Worm (Caenorhabditis elegans) whole organism, mixed stage, embryonic: ENCODE results near the gene dhc-3.

ENCODE experiments used
- M03D4.4 ChIP-seq: sonication (generic microtip); optimal IDR thresholded peaks from 2 replicates; lab custom pipeline; 2017; ENCODE audit warnings: mild to moderate bottlenecking, missing genetic modification characterization, missing compliant biosample characterization
- bed-3 ChIP-seq: fragments of 200-800 bp; sonication (Bioruptor generic); optimal IDR thresholded peaks from 3 replicates; lab custom pipeline; 2018; ENCODE audit warnings: mild to moderate bottlenecking, missing genetic modification characterization, moderate library complexity, missing compliant biosample characterization
- blmp-1 ChIP-seq: fragments of 150-350 bp; optimal IDR thresholded peaks from 2 replicates; lab custom pipeline; 2014; ENCODE audit warnings: missing biosample characterization, missing genetic modification characterization
- ceh-43 ChIP-seq: fragments of 200-800 bp; sonication (Bioruptor generic); optimal IDR thresholded peaks from 2 replicates; lab custom pipeline; 2018; ENCODE audit warnings: mild to moderate bottlenecking, missing genetic modification characterization, moderate library complexity, missing compliant biosample characterization
- ceh-83 ChIP-seq: fragments of 200-800 bp; sonication (Bioruptor generic); optimal IDR thresholded peaks from 2 replicates; lab custom pipeline; 2018; ENCODE audit warnings: mild to moderate bottlenecking, missing genetic modification characterization, missing compliant biosample characterization
- ces-1 ChIP-seq: fragments of 150-350 bp; optimal IDR thresholded peaks from 2 replicates; lab custom pipeline; 2014; ENCODE audit warnings: missing biosample characterization, missing genetic modification reagents, missing genetic modification characterization
- cnd-1 ChIP-seq: fragments of 200-800 bp; sonication (Bioruptor generic); optimal IDR thresholded peaks from 2 replicates; lab custom pipeline; 2018; ENCODE audit warnings: mild to moderate bottlenecking, missing genetic modification characterization, missing compliant biosample characterization
- drap-1 ChIP-seq: fragments of 200-800 bp; sonication (Bioruptor generic); optimal IDR thresholded peaks from 3 replicates; lab custom pipeline; 2018; ENCODE audit warnings: mild to moderate bottlenecking, missing genetic modification characterization, missing compliant biosample characterization
- elt-1 ChIP-seq: sonication (generic microtip); optimal IDR thresholded peaks from 2 replicates; lab custom pipeline; 2017; ENCODE audit warnings: missing genetic modification characterization, mild to moderate bottlenecking, missing compliant biosample characterization, antibody characterized with exemption, moderate library complexity, borderline replicate concordance; ENCODE audit not compliant: insufficient read depth
- elt-3 ChIP-seq: fragments of 150-350 bp; optimal IDR thresholded peaks from 2 replicates; lab custom pipeline; 2014; ENCODE audit warnings: missing biosample characterization, missing genetic modification characterization
- flh-1 ChIP-seq: fragments of 200-800 bp; sonication (Bioruptor generic); optimal IDR thresholded peaks from 2 replicates; lab custom pipeline; 2018; ENCODE audit warnings: mild to moderate bottlenecking, missing genetic modification characterization, moderate library complexity, missing compliant biosample characterization
- ham-2 ChIP-seq: fragments of 200-800 bp; sonication (Bioruptor generic); optimal IDR thresholded peaks from 2 replicates; lab custom pipeline; 2018; ENCODE audit warnings: mild to moderate bottlenecking, missing genetic modification characterization, missing compliant biosample characterization
- hlh-1 ChIP-seq: fragments of 150-350 bp; optimal IDR thresholded peaks from 2 replicates; lab custom pipeline; 2014; ENCODE audit warnings: missing biosample characterization, missing genetic modification reagents, missing genetic modification characterization
- lin-13 ChIP-seq: fragments of 150-350 bp; optimal IDR thresholded peaks from 2 replicates; lab custom pipeline; 2014; ENCODE audit warnings: missing biosample characterization, missing genetic modification characterization
- lin-32 ChIP-seq: fragments of 200-800 bp; sonication (Bioruptor generic); optimal IDR thresholded peaks from 2 replicates; lab custom pipeline; 2018; ENCODE audit warnings: mild to moderate bottlenecking, missing genetic modification characterization, missing compliant biosample characterization
- lsy-2 ChIP-seq: fragments of 150-350 bp; optimal IDR thresholded peaks from 2 replicates; lab custom pipeline; 2014; ENCODE audit warnings: missing biosample characterization, missing genetic modification characterization
- mab-5 ChIP-seq: fragments of 150-350 bp; optimal IDR thresholded peaks from 2 replicates; lab custom pipeline; 2014; ENCODE audit warnings: missing biosample characterization, missing genetic modification characterization
- mep-1 ChIP-seq: fragments of 150-350 bp; optimal IDR thresholded peaks from 2 replicates; lab custom pipeline; 2017; ENCODE audit warnings: missing biosample characterization, missing genetic modification reagents, missing genetic modification characterization, inconsistent platforms
- mls-2 ChIP-seq: sonication (generic microtip); optimal IDR thresholded peaks from 2 replicates; lab custom pipeline; 2016; ENCODE audit warnings: mild to moderate bottlenecking, missing genetic modification characterization, moderate library complexity, missing compliant biosample characterization
- nhr-12 ChIP-seq: fragments of 150-350 bp; optimal IDR thresholded peaks from 2 replicates; lab custom pipeline; 2014; ENCODE audit warnings: missing biosample characterization, missing genetic modification characterization
- nhr-2 ChIP-seq: fragments of 150-350 bp; optimal IDR thresholded peaks from 2 replicates; lab custom pipeline; 2014; ENCODE audit warnings: missing biosample characterization, missing genetic modification characterization
- nhr-237 ChIP-seq: fragments of 150-350 bp; optimal IDR thresholded peaks from 2 replicates; lab custom pipeline; 2014; ENCODE audit warnings: missing biosample characterization, missing genetic modification characterization
- nhr-28 ChIP-seq: fragments of 150-350 bp; optimal IDR thresholded peaks from 2 replicates; lab custom pipeline; 2014; ENCODE audit warnings: missing biosample characterization, missing genetic modification characterization
- nhr-76 ChIP-seq: sonication (generic microtip); optimal IDR thresholded peaks from 2 replicates; lab custom pipeline; 2017; ENCODE audit warnings: missing biosample characterization, missing genetic modification characterization
- pha-4 ChIP-seq: fragments of 150-350 bp; optimal IDR thresholded peaks from 2 replicates; lab custom pipeline; 2018; ENCODE audit warnings: missing biosample characterization, missing genetic modification reagents, missing genetic modification characterization
- sem-2 ChIP-seq: fragments of 200-800 bp; sonication (Bioruptor generic); optimal IDR thresholded peaks from 2 replicates; lab custom pipeline; 2018; ENCODE audit warnings: mild to moderate bottlenecking, missing genetic modification characterization, missing compliant biosample characterization
- snpc-4 ChIP-seq: fragments of 150-350 bp; optimal IDR thresholded peaks from 2 replicates; lab custom pipeline; 2014; ENCODE audit warnings: missing biosample characterization, missing genetic modification characterization
- sptf-1 ChIP-seq: sonication (generic microtip); optimal IDR thresholded peaks from 2 replicates; lab custom pipeline; 2017; ENCODE audit warnings: mild to moderate bottlenecking, missing genetic modification characterization, moderate library complexity, missing compliant biosample characterization
- tbx-8 ChIP-seq: fragments of 200-800 bp; sonication (Bioruptor generic); optimal IDR thresholded peaks from 2 replicates; lab custom pipeline; 2018; ENCODE audit warnings: mild to moderate bottlenecking, missing genetic modification characterization, moderate library complexity, missing compliant biosample characterization
- unc-120 ChIP-seq: sonication (generic microtip); optimal IDR thresholded peaks from 2 replicates; lab custom pipeline; 2017; ENCODE audit warnings: missing genetic modification characterization, missing compliant biosample characterization; ENCODE audit not compliant: poor library complexity, severe bottlenecking
- unc-62 ChIP-seq: fragments of 150-350 bp; optimal IDR thresholded peaks from 2 replicates; lab custom pipeline; 2014; ENCODE audit warnings: missing biosample characterization, missing genetic modification reagents, missing genetic modification characterization
- zip-8 ChIP-seq: fragments of 150-350 bp; optimal IDR thresholded peaks from 2 replicates; lab custom pipeline; 2014; ENCODE audit warnings: missing biosample characterization, missing genetic modification characterization
- ztf-11 ChIP-seq: fragments of 150-350 bp; optimal IDR thresholded peaks from 2 replicates; lab custom pipeline; 2014; ENCODE audit warnings: missing biosample characterization, missing genetic modification characterization

Gene dhc-3

DNA sequence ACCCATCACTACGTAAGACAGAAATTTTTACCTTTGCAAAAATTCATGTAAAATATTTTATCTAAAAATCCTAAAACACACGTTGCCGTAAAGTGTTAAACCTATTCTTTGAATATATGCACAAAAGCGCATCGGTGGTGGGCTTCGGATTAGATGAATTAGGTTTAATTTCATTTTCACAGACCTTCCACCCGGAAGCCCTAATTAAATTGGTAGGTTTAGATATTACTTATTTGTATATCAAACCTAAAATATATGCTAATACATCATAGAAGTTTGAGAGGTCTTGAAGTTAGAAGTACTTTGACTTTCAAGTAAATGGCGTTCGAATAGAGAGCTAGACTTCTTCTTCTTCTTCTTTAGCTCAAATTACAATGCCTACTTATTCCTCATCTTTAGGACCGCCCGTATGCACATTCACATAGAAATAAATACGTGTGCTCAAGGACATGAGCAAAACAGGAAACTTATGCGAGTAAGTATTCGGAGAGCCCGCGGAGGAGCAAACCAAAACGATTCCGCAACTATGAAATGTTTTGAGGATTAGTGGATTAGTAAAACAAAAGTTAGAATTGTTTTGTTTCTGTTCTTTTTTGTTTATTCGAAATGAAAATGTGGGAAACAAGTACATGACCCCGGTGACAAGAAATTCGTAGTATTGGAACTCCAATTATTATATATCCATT, 24.1 kb upstream of the dhc-3 start:
- TF ChIP-seq ces-1 = peak; percentile 95
- TF ChIP-seq bed-3 (GFP tag; lab: Kevin White, UChicago) = no peak

DNA sequence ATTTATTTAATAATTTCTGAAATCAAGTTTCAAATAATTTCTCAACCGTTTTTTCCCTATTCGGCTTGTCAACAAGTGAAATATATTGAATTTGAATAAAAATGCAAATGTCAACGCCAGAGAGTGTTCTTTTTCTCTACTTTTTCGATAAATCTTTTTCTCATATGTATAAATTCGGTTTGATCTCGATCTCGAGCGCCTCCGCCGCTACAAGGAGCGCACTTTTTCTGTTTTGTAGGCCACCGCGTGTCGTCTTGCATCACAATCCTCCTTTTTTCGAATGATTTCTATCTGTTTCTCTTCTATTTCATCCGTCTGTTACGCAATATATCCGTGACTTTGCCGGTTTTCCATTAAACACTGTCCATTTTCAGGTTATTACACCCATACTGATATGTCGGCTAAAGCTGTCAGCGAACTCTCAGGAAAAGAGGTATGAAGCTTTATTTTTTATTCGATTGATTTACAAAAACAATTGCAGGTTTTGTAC, 22.6 kb upstream of the dhc-3 start, which contains the start of gene acly-2:
Gene acly-2, plus strand, starts transcription at position 375 of the 490 bp plus-strand sequence.
- no peak for TF ChIP-seq nhr-237 (tag; lab: Kevin White, UChicago)
- TF ChIP-seq flh-1 (GFP tag; lab: Kevin White, UChicago) = no peak
- TF ChIP-seq unc-120 (tag; lab: Kevin White, UChicago) = no peak
- TF ChIP-seq elt-1 = peak; percentile 25
- TF ChIP-seq lsy-2 (tag; lab: Kevin White, UChicago) = no peak
- no peak for TF ChIP-seq pha-4 (tag; lab: Kevin White, UChicago)
- no peak for TF ChIP-seq M03D4.4 (tag; lab: Kevin White, UChicago)
- TF ChIP-seq nhr-28 (tag; lab: Kevin White, UChicago) = no peak
- no peak for TF ChIP-seq ceh-43 (GFP tag; lab: Kevin White, UChicago)
- TF ChIP-seq ham-2 (GFP tag; lab: Kevin White, UChicago) = peak; percentile 33
- no peak for TF ChIP-seq mab-5 (tag; lab: Kevin White, UChicago)
- TF ChIP-seq hlh-1 = no peak
- peak; percentile 75 for TF ChIP-seq zip-8
- TF ChIP-seq, all 35 proteins: peak for 3

DNA sequence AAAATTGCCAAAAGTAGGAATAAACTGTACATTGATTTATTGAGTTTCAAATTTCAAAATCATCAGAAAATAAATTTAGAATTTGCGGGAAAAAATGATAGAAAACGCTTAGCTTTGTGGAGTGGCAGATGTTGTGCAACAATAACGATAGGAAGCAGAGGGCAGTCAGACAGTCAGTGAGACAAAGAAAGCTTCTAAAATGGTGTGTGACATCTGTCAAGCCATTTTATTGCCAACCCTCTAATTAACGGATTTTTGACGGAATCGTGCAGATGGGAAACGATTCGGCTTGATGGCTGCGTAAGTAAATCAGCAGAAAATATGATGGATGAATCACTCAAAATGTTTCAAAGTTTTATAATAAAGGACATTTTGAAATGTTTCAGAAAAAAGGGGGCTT, 18.7 kb upstream of the dhc-3 start, which contains the start of gene max-1:
Gene max-1, minus strand, starts transcription at position 124 of the 400 bp plus-strand sequence.
- TF ChIP-seq lin-32 (GFP tag; lab: Kevin White, UChicago) = peak; percentile 91
- no peak for TF ChIP-seq snpc-4 (tag; lab: Kevin White, UChicago)
- no peak for TF ChIP-seq lin-13 (tag; lab: Kevin White, UChicago)
- TF ChIP-seq mep-1 (tag; lab: Kevin White, UChicago) = no peak
- no peak for TF ChIP-seq sem-2
- TF ChIP-seq nhr-76 (tag; lab: Kevin White, UChicago) = no peak
- peak; percentile 9 for TF ChIP-seq ces-1
- TF ChIP-seq ceh-43 (GFP tag; lab: Kevin White, UChicago) = no peak
- no peak for TF ChIP-seq tbx-8
- peak; percentile 66 for TF ChIP-seq unc-62 (GFP tag; lab: Kevin White, UChicago)
- peak; percentile 73 for TF ChIP-seq cnd-1 (tag; lab: Kevin White, UChicago)

DNA sequence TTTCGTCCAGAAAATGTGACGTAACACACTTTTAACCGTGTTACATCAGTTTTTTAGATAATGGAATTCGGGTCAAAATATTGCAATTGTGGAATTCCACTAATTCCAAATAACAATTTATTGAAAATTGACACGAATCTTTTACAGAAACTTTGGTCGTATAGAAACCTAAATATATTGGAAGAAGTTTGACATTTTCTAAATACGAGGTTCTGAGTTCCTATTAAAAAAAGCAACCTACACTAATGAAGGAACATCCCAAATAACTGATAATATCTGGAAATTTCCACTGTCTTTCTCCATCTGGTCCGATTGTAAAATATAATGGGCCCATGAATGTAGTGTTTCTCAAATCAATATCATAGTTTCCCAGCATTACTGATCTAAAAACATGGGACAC, 17.5 kb upstream of the dhc-3 start:
- no peak for TF ChIP-seq mab-5 (tag; lab: Kevin White, UChicago)
- peak; percentile 57 for TF ChIP-seq zip-8

DNA sequence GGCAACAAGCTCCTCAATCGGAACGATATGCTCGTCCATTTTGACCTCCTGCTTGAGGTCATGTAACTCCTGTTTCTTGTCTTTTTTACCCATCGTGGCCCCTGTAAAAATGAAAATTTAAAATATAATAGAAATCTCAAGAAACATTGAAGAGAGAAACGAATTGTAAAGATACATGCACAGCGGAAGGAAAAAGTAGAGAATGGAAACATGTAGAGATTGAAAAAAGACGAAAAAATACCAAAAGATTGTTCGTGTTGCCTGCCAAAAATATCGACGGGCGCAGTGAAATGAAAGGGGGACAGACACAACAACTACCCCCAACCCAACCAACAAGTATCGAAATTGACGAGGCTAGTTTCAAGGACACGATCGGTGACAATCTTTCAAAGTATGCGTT, 8.9 kb upstream of the dhc-3 start, which contains the start of gene eat-6:
Gene eat-6, minus strand, starts transcription at position 101 of the 400 bp plus-strand sequence.
- TF ChIP-seq unc-120 (tag; lab: Kevin White, UChicago) (no peak), bed-3 (GFP tag; lab: Kevin White, UChicago) (no peak), hlh-1 (no peak), nhr-237 (tag; lab: Kevin White, UChicago) (no peak), lin-32 (GFP tag; lab: Kevin White, UChicago) (no peak), pha-4 (tag; lab: Kevin White, UChicago) (no peak), unc-62 (GFP tag; lab: Kevin White, UChicago) (no peak), zip-8 (no peak), nhr-76 (tag; lab: Kevin White, UChicago) (no peak), nhr-28 (tag; lab: Kevin White, UChicago) (no peak), drap-1 (no peak)

DNA sequence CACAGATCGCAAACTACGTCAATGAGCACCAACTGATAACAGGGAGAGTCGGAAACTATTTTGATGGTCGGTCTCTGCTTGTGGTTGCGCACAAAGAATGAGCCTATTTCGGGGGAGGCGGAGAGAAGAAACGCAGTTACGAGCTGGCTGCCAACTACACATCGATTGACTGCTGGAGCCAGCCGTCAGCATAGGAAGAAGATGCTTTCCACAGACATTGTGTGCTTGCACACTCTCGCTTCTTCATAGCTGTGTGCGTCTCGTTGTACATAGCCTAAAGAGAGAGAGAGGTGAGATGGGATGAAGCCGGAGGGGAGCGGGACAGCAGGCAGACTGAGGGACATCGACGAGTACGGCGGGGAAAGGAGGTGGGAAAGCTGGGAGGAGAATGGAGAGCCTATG, 8.3 kb upstream of the dhc-3 start:
- TF ChIP-seq nhr-12 (tag; lab: Kevin White, UChicago) = no peak
- no peak for TF ChIP-seq mls-2 (tag; lab: Kevin White, UChicago)
- no peak for TF ChIP-seq elt-1
- TF ChIP-seq ceh-83 (GFP tag; lab: Kevin White, UChicago) = peak; percentile 70
- no peak for TF ChIP-seq zip-8
- peak; percentile 49 for TF ChIP-seq M03D4.4 (tag; lab: Kevin White, UChicago)
- TF ChIP-seq cnd-1 (tag; lab: Kevin White, UChicago) = no peak
- TF ChIP-seq bed-3 (GFP tag; lab: Kevin White, UChicago) = no peak
- no peak for TF ChIP-seq lin-32 (GFP tag; lab: Kevin White, UChicago)
- TF ChIP-seq flh-1 (GFP tag; lab: Kevin White, UChicago) = no peak
- no peak for TF ChIP-seq lsy-2 (tag; lab: Kevin White, UChicago)
- TF ChIP-seq ceh-43 (GFP tag; lab: Kevin White, UChicago) = no peak
- TF ChIP-seq unc-120 (tag; lab: Kevin White, UChicago) = peak; percentile 91
- no peak for TF ChIP-seq nhr-2 (tag; lab: Kevin White, UChicago)
- no peak for TF ChIP-seq blmp-1 (tag; lab: Kevin White, UChicago)
- peak; percentile 18 for TF ChIP-seq nhr-237 (tag; lab: Kevin White, UChicago)
- peak; percentile 54 for TF ChIP-seq ham-2 (GFP tag; lab: Kevin White, UChicago)
- peak; percentile 62 for TF ChIP-seq pha-4 (tag; lab: Kevin White, UChicago)
- no peak for TF ChIP-seq elt-3 (tag; lab: Kevin White, UChicago)
- TF ChIP-seq hlh-1 = peak; percentile 80
- TF ChIP-seq unc-62 (GFP tag; lab: Kevin White, UChicago) = no peak
- TF ChIP-seq ces-1 = peak; percentile 54
- no peak for TF ChIP-seq mab-5 (tag; lab: Kevin White, UChicago)
- peak; percentile 33 for TF ChIP-seq mep-1 (tag; lab: Kevin White, UChicago)
- peak; percentile 29 for TF ChIP-seq sptf-1 (tag; lab: Kevin White, UChicago)
- TF ChIP-seq lin-13 (tag; lab: Kevin White, UChicago) = no peak
- TF ChIP-seq nhr-28 (tag; lab: Kevin White, UChicago) = no peak
- TF ChIP-seq ztf-11 (tag; lab: Kevin White, UChicago) = no peak
- no peak for TF ChIP-seq sem-2
